Worm (Caenorhabditis elegans): ENCODE data around the gene H24K24.2.

ce11 chrV:899087-899486 is 18.5 kb upstream of the H24K24.2 start, which contains the start of gene nas-32:
- TF ChIP-seq daf-12 (tag; optimal IDR thresholded peaks at IDR 0.05) (no peak), skn-1 (tag; optimal IDR thresholded peaks at IDR 0.05) (no peak)

All from whole organism, L4 larva.